Worm (Caenorhabditis elegans) whole organism, L3 larva: Measurements from ENCODE around the gene K11D9.3.

Source experiments
- aly-2 ChIP-seq: fragments of 150-350 bp; optimal IDR thresholded peaks from 2 replicates; lab custom pipeline; 2014; ENCODE audit warnings: missing biosample characterization, missing genetic modification characterization
- ceh-9 ChIP-seq: sonication (generic microtip); optimal IDR thresholded peaks from 2 replicates; lab custom pipeline; 2018; ENCODE audit warnings: missing biosample characterization, missing genetic modification characterization
- lin-39 ChIP-seq: fragments of 150-350 bp; optimal IDR thresholded peaks from 2 replicates; lab custom pipeline; 2018; ENCODE audit warnings: missing biosample characterization, missing genetic modification reagents, missing genetic modification characterization
- mdl-1 ChIP-seq: fragments of 150-350 bp; optimal IDR thresholded peaks from 2 replicates; lab custom pipeline; 2014; ENCODE audit warnings: missing biosample characterization, missing genetic modification characterization
- nhr-12 ChIP-seq: fragments of 150-350 bp; optimal IDR thresholded peaks from 2 replicates; lab custom pipeline; 2014; ENCODE audit warnings: missing biosample characterization, missing genetic modification characterization
- nhr-28 ChIP-seq: fragments of 150-350 bp; optimal IDR thresholded peaks from 2 replicates; lab custom pipeline; 2014; ENCODE audit warnings: missing biosample characterization, missing genetic modification characterization
- nhr-76 ChIP-seq: fragments of 150-350 bp; sonication (generic microtip); optimal IDR thresholded peaks from 5 replicates; lab custom pipeline; 2014; ENCODE audit warnings: missing biosample characterization, missing genetic modification characterization
- nhr-77 ChIP-seq: fragments of 150-350 bp; optimal IDR thresholded peaks from 2 replicates; lab custom pipeline; 2014; ENCODE audit warnings: missing biosample characterization, missing genetic modification characterization
- unc-62 ChIP-seq: fragments of 150-350 bp; sonication (generic microtip); optimal IDR thresholded peaks from 4 replicates; lab custom pipeline; 2014; ENCODE audit warnings: missing biosample characterization, missing genetic modification reagents, missing genetic modification characterization

- TF ChIP-seq mdl-1 (no peak), unc-62 (no peak), aly-2 (tag; lab: Kevin White, UChicago) (no peak), nhr-28 (tag; lab: Kevin White, UChicago) (no peak), lin-39 (tag; lab: Kevin White, UChicago) (no peak), nhr-12 (tag; lab: Kevin White, UChicago) (no peak), nhr-76 (no peak), ceh-9 (no peak), nhr-77 (tag; lab: Kevin White, UChicago) (no peak)
Observed at ce11 chrIII:10822494-10823113, 20.6 kb upstream of the K11D9.3 start.
